Fruit fly (Drosophila melanogaster) whole organism, embryonic: Measurements from ENCODE around the gene CG44000.
A peak's percentile ranks its signal among the peaks of the same experiment; 100 is the strongest.

ENCODE experiments used
- Blimp-1 ChIP-seq: fragments of 200-800 bp; sonication (Bioruptor generic); optimal IDR thresholded peaks from 3 replicates; lab custom pipeline; 2018; ENCODE audit warnings: missing biosample characterization, missing genetic modification characterization, mild to moderate bottlenecking, moderate library complexity, missing genetic modification reagents
- C15 ChIP-seq: fragments of 200-800 bp; sonication (Bioruptor generic); IDR thresholded peaks from 3 replicates; pipeline ENCODE4 v1.3.6; 2022; ENCODE audit warnings: missing biosample characterization, missing genetic modification characterization
- CG14667 ChIP-seq: fragments of 200-800 bp; sonication (Bioruptor generic); IDR thresholded peaks from 2 replicates; pipeline ENCODE4 v1.3.6; 2022; ENCODE audit warnings: missing biosample characterization, missing genetic modification characterization
- CG15479 ChIP-seq: fragments of 200-800 bp; sonication (Bioruptor generic); optimal IDR thresholded peaks from 3 replicates; lab custom pipeline; 2019; ENCODE audit warnings: missing biosample characterization, mild to moderate bottlenecking, missing genetic modification characterization, moderate library complexity
- CG15601 ChIP-seq: fragments of 200-800 bp; sonication (Bioruptor generic); optimal IDR thresholded peaks from 3 replicates; lab custom pipeline; 2019; ENCODE audit warnings: missing biosample characterization, mild to moderate bottlenecking, missing genetic modification characterization, moderate library complexity
- CG18764 ChIP-seq: fragments of 200-800 bp; sonication (Bioruptor generic); optimal IDR thresholded peaks from 3 replicates; lab custom pipeline; 2016; ENCODE audit warnings: missing biosample characterization, missing genetic modification characterization
- CG31365 ChIP-seq: fragments of 200-800 bp; sonication (Bioruptor generic); optimal IDR thresholded peaks from 2 replicates; lab custom pipeline; 2018; ENCODE audit warnings: missing biosample characterization, mild to moderate bottlenecking, missing genetic modification characterization
- CG4282 ChIP-seq: fragments of 200-800 bp; sonication (Bioruptor generic); optimal IDR thresholded peaks from 2 replicates; lab custom pipeline; 2016; ENCODE audit warnings: missing biosample characterization, missing genetic modification characterization
- CG5180 ChIP-seq: fragments of 200-800 bp; sonication (Bioruptor generic); optimal IDR thresholded peaks from 3 replicates; lab custom pipeline; 2017; ENCODE audit warnings: missing biosample characterization, missing genetic modification characterization, mild to moderate bottlenecking, moderate library complexity, missing genetic modification reagents
- CG5953 ChIP-seq: fragments of 200-800 bp; sonication (Bioruptor generic); IDR thresholded peaks from 2 replicates; pipeline ENCODE4 v1.3.6; 2022; ENCODE audit warnings: missing biosample characterization, missing genetic modification characterization
- Dip2 ChIP-seq: fragments of 200-800 bp; sonication (Bioruptor generic); IDR thresholded peaks from 2 replicates; pipeline ENCODE4 v1.3.6; 2022; ENCODE audit warnings: missing biosample characterization, missing genetic modification characterization
- Drgx ChIP-seq: fragments of 200-800 bp; sonication (Bioruptor generic); IDR thresholded peaks from 2 replicates; pipeline ENCODE4 v1.3.6; 2022; ENCODE audit warnings: missing biosample characterization, missing genetic modification characterization
- Elba2 ChIP-seq: fragments of 200-800 bp; sonication (Bioruptor generic); optimal IDR thresholded peaks from 3 replicates; lab custom pipeline; 2016; ENCODE audit warnings: missing biosample characterization, missing genetic modification characterization
- HLH54F ChIP-seq: fragments of 200-800 bp; sonication (Bioruptor generic); optimal IDR thresholded peaks from 3 replicates; lab custom pipeline; 2016; ENCODE audit warnings: missing biosample characterization, missing genetic modification characterization
- MESR4 ChIP-seq: fragments of 200-800 bp; sonication (Bioruptor generic); optimal IDR thresholded peaks from 2 replicates; lab custom pipeline; 2018; ENCODE audit warnings: missing biosample characterization, mild to moderate bottlenecking, missing genetic modification characterization, moderate library complexity
- MTF-1 ChIP-seq: fragments of 200-800 bp; sonication (Bioruptor generic); optimal IDR thresholded peaks from 2 replicates; lab custom pipeline; 2018; ENCODE audit warnings: missing biosample characterization, mild to moderate bottlenecking, missing genetic modification characterization, borderline replicate concordance
- Med ChIP-seq: fragments of 200-800 bp; sonication (Bioruptor generic); peaks from one replicate; lab custom pipeline; 2016; ENCODE audit warnings: missing biosample characterization, missing genetic modification characterization, mild to moderate bottlenecking, inconsistent platforms, moderate library complexity
- Mrtf ChIP-seq: fragments of 200-800 bp; sonication (Bioruptor generic); IDR thresholded peaks from 3 replicates; pipeline ENCODE4 v1.3.6; 2022; ENCODE audit warnings: missing biosample characterization, missing genetic modification characterization
- Vsx1 ChIP-seq: fragments of 200-800 bp; sonication (Bioruptor generic); optimal IDR thresholded peaks from 2 replicates; lab custom pipeline; 2017; ENCODE audit warnings: missing biosample characterization, mild to moderate bottlenecking, missing genetic modification characterization, missing genetic modification reagents
- abd-A ChIP-seq: fragments of 200-800 bp; sonication (Bioruptor generic); optimal IDR thresholded peaks from 3 replicates; lab custom pipeline; 2019; ENCODE audit warnings: missing biosample characterization, mild to moderate bottlenecking, missing genetic modification characterization, moderate library complexity
- bbx ChIP-seq: fragments of 200-800 bp; sonication (Bioruptor generic); IDR thresholded peaks from 2 replicates; pipeline ENCODE4 v1.3.6; 2022; ENCODE audit warnings: missing biosample characterization, missing genetic modification characterization; ENCODE audit not compliant: partially characterized antibody
- bowl ChIP-seq: fragments of 200-800 bp; sonication (Bioruptor generic); IDR thresholded peaks from 2 replicates; pipeline ENCODE4 v1.3.6; 2022; ENCODE audit warnings: missing biosample characterization, missing genetic modification characterization
- cad ChIP-seq: fragments of >200 bp; optimal IDR thresholded peaks from 2 replicates; lab custom pipeline; 2017; ENCODE audit warnings: missing biosample characterization, missing genetic modification characterization
- chinmo ChIP-seq: fragments of 200-800 bp; sonication (Bioruptor generic); IDR thresholded peaks from 4 replicates; pipeline ENCODE4 v1.3.6; 2022; ENCODE audit warnings: missing biosample characterization, missing genetic modification characterization; ENCODE audit not compliant: partially characterized antibody
- crp ChIP-seq, 2 experiments: fragments of 200-800 bp; sonication (Bioruptor generic); optimal IDR thresholded peaks; 2 replicates in 1 of 2; 3 replicates in 1 of 2; lab custom pipeline; 2017; ENCODE audit warnings: missing biosample characterization in 2 of 2, missing genetic modification characterization in 2 of 2, mild to moderate bottlenecking in 1 of 2, moderate library complexity in 1 of 2
- dmrt99B ChIP-seq: fragments of 200-800 bp; sonication (Bioruptor generic); optimal IDR thresholded peaks from 2 replicates; lab custom pipeline; 2018; ENCODE audit warnings: missing biosample characterization, mild to moderate bottlenecking, missing genetic modification characterization, moderate library complexity
- dpn ChIP-seq, 2 experiments: fragments of 200-800 bp; sonication (Bioruptor generic); optimal IDR thresholded peaks; 3 replicates each; lab custom pipeline; 2016; ENCODE audit warnings: missing biosample characterization in 2 of 2, missing genetic modification characterization in 2 of 2
- ewg ChIP-seq: fragments of 200-800 bp; sonication (Bioruptor generic); optimal IDR thresholded peaks from 3 replicates; lab custom pipeline; 2017; ENCODE audit warnings: mild to moderate bottlenecking, missing biosample characterization, missing genetic modification reagents, missing genetic modification characterization
- gcm ChIP-seq: fragments of 200-800 bp; sonication (Bioruptor generic); optimal IDR thresholded peaks from 2 replicates; lab custom pipeline; 2019; ENCODE audit warnings: missing biosample characterization, mild to moderate bottlenecking, missing genetic modification characterization, moderate library complexity
- ham ChIP-seq: fragments of 200-800 bp; sonication (Bioruptor generic); IDR thresholded peaks from 2 replicates; pipeline ENCODE4 v1.3.6; 2022; ENCODE audit warnings: missing biosample characterization, missing genetic modification characterization
- hb ChIP-seq: fragments of 200-800 bp; sonication (Bioruptor generic); IDR thresholded peaks from 3 replicates; pipeline ENCODE4 v1.3.6; 2022; ENCODE audit warnings: missing biosample characterization, missing genetic modification characterization; ENCODE audit not compliant: partially characterized antibody
- pzg ChIP-seq: fragments of 200-800 bp; sonication (Bioruptor generic); optimal IDR thresholded peaks from 3 replicates; lab custom pipeline; 2018; ENCODE audit warnings: missing biosample characterization, mild to moderate bottlenecking, missing genetic modification characterization, moderate library complexity
- sc ChIP-seq, 3 experiments: fragments of >200 bp in 2 of 3; fragments of 200-800 bp in 1 of 3; sonication (Bioruptor generic) in 1 of 3; optimal IDR thresholded peaks; 2 replicates in 2 of 3; 3 replicates in 1 of 3; lab custom pipeline; 2017; ENCODE audit warnings: mild to moderate bottlenecking in 1 of 3, missing biosample characterization in 1 of 3, missing genetic modification characterization in 1 of 3, missing genetic modification reagents in 1 of 3
- sens ChIP-seq: fragments of 200-800 bp; sonication (Bioruptor generic); peaks from one replicate; lab custom pipeline; 2016; ENCODE audit warnings: missing biosample characterization, missing genetic modification characterization
- seq ChIP-seq: fragments of 200-800 bp; sonication (Bioruptor generic); IDR thresholded peaks from 2 replicates; pipeline ENCODE4 v1.3.6; 2022; ENCODE audit warnings: missing biosample characterization, missing genetic modification characterization
- slp2 ChIP-seq: fragments of 200-800 bp; sonication (Bioruptor generic); optimal IDR thresholded peaks from 2 replicates; lab custom pipeline; 2016; ENCODE audit warnings: missing biosample characterization, missing genetic modification characterization
- sug ChIP-seq: fragments of 200-800 bp; optimal IDR thresholded peaks from 2 replicates; lab custom pipeline; 2019; ENCODE audit warnings: missing biosample characterization, mild to moderate bottlenecking, missing genetic modification characterization, moderate library complexity
- tap ChIP-seq: fragments of 200-800 bp; optimal IDR thresholded peaks from 3 replicates; lab custom pipeline; 2019; ENCODE audit warnings: missing biosample characterization, mild to moderate bottlenecking, missing genetic modification characterization, moderate library complexity
- tin ChIP-seq: fragments of 200-800 bp; sonication (Bioruptor generic); optimal IDR thresholded peaks from 3 replicates; lab custom pipeline; 2016; ENCODE audit warnings: missing biosample characterization, missing genetic modification characterization
- ttk ChIP-seq: fragments of 200-800 bp; sonication (Bioruptor generic); IDR thresholded peaks from 2 replicates; pipeline ENCODE4 v2.1.2; 2022; ENCODE audit warnings: missing biosample characterization, missing genetic modification characterization
- zen2 ChIP-seq: fragments of 200-800 bp; sonication (Bioruptor generic); IDR thresholded peaks from 3 replicates; pipeline ENCODE4 v1.3.6; 2022; ENCODE audit warnings: missing biosample characterization, missing genetic modification characterization; ENCODE audit not compliant: partially characterized antibody
- zf30C ChIP-seq: fragments of 200-800 bp; sonication (Bioruptor generic); optimal IDR thresholded peaks from 3 replicates; lab custom pipeline; 2018; ENCODE audit warnings: missing biosample characterization, mild to moderate bottlenecking, missing genetic modification characterization

Gene CG44000

dm6 chr2L:5049974-5050373 is 6.9 kb downstream of the CG44000 start:
- TF ChIP-seq dpn (GFP tag; optimal IDR thresholded peaks at IDR 0.05; lab: Kevin White, UChicago) (no peak), CG15601 (tag; lab: Kevin White, UChicago) (peak; percentile 29), tin (GFP tag; lab: Kevin White, UChicago) (no peak), Drgx (GFP tag; lab: Robert Waterston, UW) (no peak), MTF-1 (GFP tag; lab: Kevin White, UChicago) (no peak), bowl (GFP tag; lab: Robert Waterston, UW) (no peak), zf30C (GFP tag; lab: Kevin White, UChicago) (peak; percentile 67), sc (optimal IDR thresholded peaks at IDR 0.05; lab: Kevin White, UChicago) (no peak), sc (GFP tag; optimal IDR thresholded peaks at IDR 0.05; lab: Kevin White, UChicago) (no peak), slp2 (GFP tag; lab: Kevin White, UChicago) (no peak), ttk (GFP tag; lab: Robert Waterston, UW) (peak; percentile 38; the same call in 1 of the 2 replicates), bbx (0 out of 2 replicates have a peak, but pooled peaks have one; percentile 15), CG5953 (GFP tag; lab: Robert Waterston, UW) (no peak), Dip2 (GFP tag; lab: Robert Waterston, UW) (no peak), CG15479 (GFP tag; lab: Kevin White, UChicago) (no peak), Blimp-1 (GFP tag; lab: Kevin White, UChicago) (no peak), CG5180 (GFP tag; lab: Kevin White, UChicago) (peak; percentile 93)
- TF ChIP-seq, all 482 proteins: peak for 5

dm6 chr2L:5050825-5051224 is 7.8 kb downstream of the CG44000 start, which contains the start of gene CG9121:
TSS of gene CG9121 (minus strand) at chr2L:5051062.
- TF ChIP-seq ham (GFP tag; lab: Robert Waterston, UW) (no peak), cad (GFP tag; lab: Kevin White, UChicago) (no peak), CG31365 (no peak), ewg (GFP tag; lab: Kevin White, UChicago) (peak; percentile 91), Vsx1 (GFP tag; lab: Kevin White, UChicago) (no peak), sug (tag; lab: Kevin White, UChicago) (no peak), hb (no peak), Elba2 (GFP tag; lab: Kevin White, UChicago) (no peak), chinmo (peak; percentile 71; the same call in 1 of the 4 replicates), MESR4 (GFP tag; lab: Kevin White, UChicago) (peak; percentile 47), C15 (GFP tag; lab: Robert Waterston, UW) (no peak), dmrt99B (no peak), crp (GFP tag; optimal IDR thresholded peaks at IDR 0.05; lab: Kevin White, UChicago) (peak in 1 of 2 experiments; percentile 48), pzg (GFP tag; lab: Kevin White, UChicago) (peak; percentile 7), abd-A (tag; lab: Kevin White, UChicago) (peak; percentile 67), tap (tag; lab: Kevin White, UChicago) (no peak), HLH54F (GFP tag; lab: Kevin White, UChicago) (no peak), CG4282 (GFP tag; lab: Kevin White, UChicago) (no peak), CG14667 (no peak), zen2 (GFP tag; lab: Robert Waterston, UW) (no peak), Mrtf (GFP tag; lab: Robert Waterston, UW) (no peak), Med (peak; percentile 9), Dip2 (GFP tag; lab: Robert Waterston, UW) (no peak), sens (GFP tag; lab: Kevin White, UChicago) (peak; percentile 12), CG18764 (GFP tag; lab: Kevin White, UChicago) (no peak), seq (GFP tag; lab: Robert Waterston, UW) (peak; percentile 64; the same call in 1 of the 2 replicates), gcm (no peak)
- TF ChIP-seq, all 482 proteins: peak for 9
